Worm (Caenorhabditis elegans) whole organism, L3 larva: Measurements from ENCODE around the gene exos-4.1.

Experiments
- R02D3.7 ChIP-seq: fragments of 150-350 bp; optimal IDR thresholded peaks from 2 replicates; lab custom pipeline; 2014; ENCODE audit warnings: missing biosample characterization, missing genetic modification characterization
- aly-2 ChIP-seq: fragments of 150-350 bp; optimal IDR thresholded peaks from 2 replicates; lab custom pipeline; 2014; ENCODE audit warnings: missing biosample characterization, missing genetic modification characterization
- ama-1 ChIP-seq: fragments of 150-350 bp; optimal IDR thresholded peaks from 2 replicates; lab custom pipeline; 2018
- ceh-16 ChIP-seq: sonication (generic microtip); optimal IDR thresholded peaks from 2 replicates; lab custom pipeline; 2017; ENCODE audit warnings: missing biosample characterization, missing genetic modification characterization
- ceh-82 ChIP-seq: fragments of 150-350 bp; optimal IDR thresholded peaks from 2 replicates; lab custom pipeline; 2014; ENCODE audit warnings: missing biosample characterization, missing genetic modification characterization
- ceh-9 ChIP-seq: sonication (generic microtip); optimal IDR thresholded peaks from 2 replicates; lab custom pipeline; 2018; ENCODE audit warnings: missing biosample characterization, missing genetic modification characterization
- daf-12 ChIP-seq: fragments of 150-350 bp; optimal IDR thresholded peaks from 2 replicates; lab custom pipeline; 2014; ENCODE audit warnings: missing biosample characterization, missing genetic modification reagents, missing genetic modification characterization
- egl-27 ChIP-seq: sonication (generic microtip); optimal IDR thresholded peaks from 4 replicates; lab custom pipeline; 2017; ENCODE audit warnings: missing biosample characterization, missing genetic modification reagents, missing genetic modification characterization
- egl-5 ChIP-seq: fragments of 150-350 bp; optimal IDR thresholded peaks from 2 replicates; lab custom pipeline; 2017; ENCODE audit warnings: missing biosample characterization, missing genetic modification reagents, missing genetic modification characterization, inconsistent platforms
- elt-1 ChIP-seq: fragments of 150-350 bp; optimal IDR thresholded peaks from 2 replicates; lab custom pipeline; 2014; ENCODE audit warnings: missing biosample characterization, missing genetic modification characterization
- elt-2 ChIP-seq: sonication (generic microtip); optimal IDR thresholded peaks from 2 replicates; lab custom pipeline; 2016; ENCODE audit warnings: missing genetic modification reagents, mild to moderate bottlenecking, missing genetic modification characterization, missing compliant biosample characterization
- elt-3 ChIP-seq, 3 experiments: fragments of 150-350 bp in 1 of 3; sonication (generic microtip) in 2 of 3; optimal IDR thresholded peaks; 2 replicates in 2 of 3; 4 replicates in 1 of 3; lab custom pipeline; 2014 to 2017; ENCODE audit warnings: missing biosample characterization in 3 of 3, missing genetic modification characterization in 3 of 3
- fkh-10 ChIP-seq: sonication (generic microtip); optimal IDR thresholded peaks from 2 replicates; lab custom pipeline; 2017; ENCODE audit warnings: missing biosample characterization, missing genetic modification reagents, missing genetic modification characterization
- fkh-2 ChIP-seq: fragments of 150-350 bp; optimal IDR thresholded peaks from 2 replicates; lab custom pipeline; 2014; ENCODE audit warnings: missing biosample characterization, missing genetic modification reagents, missing genetic modification characterization
- hmg-11 ChIP-seq: sonication (generic microtip); optimal IDR thresholded peaks from 2 replicates; lab custom pipeline; 2016; ENCODE audit warnings: missing genetic modification characterization, missing compliant biosample characterization
- jun-1 ChIP-seq: fragments of 150-350 bp; optimal IDR thresholded peaks from 2 replicates; lab custom pipeline; 2014; ENCODE audit warnings: missing biosample characterization, missing genetic modification reagents, missing genetic modification characterization
- lin-15B ChIP-seq: fragments of 150-350 bp; optimal IDR thresholded peaks from 2 replicates; lab custom pipeline; 2014; ENCODE audit warnings: missing biosample characterization, missing genetic modification characterization
- mdl-1 ChIP-seq: fragments of 150-350 bp; optimal IDR thresholded peaks from 2 replicates; lab custom pipeline; 2014; ENCODE audit warnings: missing biosample characterization, missing genetic modification characterization
- mml-1 ChIP-seq: fragments of 150-350 bp; sonication (generic microtip); optimal IDR thresholded peaks from 3 replicates; lab custom pipeline; 2014; ENCODE audit warnings: missing biosample characterization, missing genetic modification characterization
- nfya-1 ChIP-seq: sonication (generic microtip); optimal IDR thresholded peaks from 2 replicates; lab custom pipeline; 2017; ENCODE audit warnings: missing genetic modification characterization, mild to moderate bottlenecking, missing compliant biosample characterization, antibody characterized with exemption, moderate library complexity; ENCODE audit not compliant: insufficient read depth
- nhr-11 ChIP-seq: fragments of 150-350 bp; optimal IDR thresholded peaks from 2 replicates; lab custom pipeline; 2014; ENCODE audit warnings: missing biosample characterization, missing genetic modification characterization
- nhr-12 ChIP-seq: fragments of 150-350 bp; optimal IDR thresholded peaks from 2 replicates; lab custom pipeline; 2014; ENCODE audit warnings: missing biosample characterization, missing genetic modification characterization
- nhr-28 ChIP-seq: fragments of 150-350 bp; optimal IDR thresholded peaks from 2 replicates; lab custom pipeline; 2014; ENCODE audit warnings: missing biosample characterization, missing genetic modification characterization
- nhr-43 ChIP-seq: sonication (generic microtip); optimal IDR thresholded peaks from 2 replicates; lab custom pipeline; 2016; ENCODE audit warnings: mild to moderate bottlenecking, missing genetic modification characterization, missing compliant biosample characterization; ENCODE audit not compliant: poor library complexity, severe bottlenecking
- nhr-67 ChIP-seq: fragments of 150-350 bp; optimal IDR thresholded peaks from 2 replicates; lab custom pipeline; 2014; ENCODE audit warnings: missing biosample characterization, missing genetic modification characterization
- nhr-76 ChIP-seq: fragments of 150-350 bp; sonication (generic microtip); optimal IDR thresholded peaks from 5 replicates; lab custom pipeline; 2014; ENCODE audit warnings: missing biosample characterization, missing genetic modification characterization
- nhr-77 ChIP-seq: fragments of 150-350 bp; optimal IDR thresholded peaks from 2 replicates; lab custom pipeline; 2014; ENCODE audit warnings: missing biosample characterization, missing genetic modification characterization
- pha-4 ChIP-seq: fragments of 150-350 bp; optimal IDR thresholded peaks from 2 replicates; lab custom pipeline; 2014; ENCODE audit warnings: missing biosample characterization, missing genetic modification reagents, missing genetic modification characterization
- pqm-1 ChIP-seq: fragments of 150-350 bp; optimal IDR thresholded peaks from 2 replicates; lab custom pipeline; 2017; ENCODE audit warnings: missing biosample characterization, missing genetic modification characterization, inconsistent platforms
- sea-2 ChIP-seq: fragments of 150-350 bp; sonication (generic microtip); optimal IDR thresholded peaks from 4 replicates; lab custom pipeline; 2014; ENCODE audit warnings: missing biosample characterization, missing genetic modification reagents, missing genetic modification characterization
- skn-1 ChIP-seq: fragments of 150-350 bp; optimal IDR thresholded peaks from 2 replicates; lab custom pipeline; 2014; ENCODE audit warnings: missing biosample characterization, missing genetic modification characterization
- snpc-4 ChIP-seq: fragments of 150-350 bp; optimal IDR thresholded peaks from 2 replicates; lab custom pipeline; 2014; ENCODE audit warnings: missing biosample characterization, missing genetic modification characterization
- unc-39 ChIP-seq: sonication (generic microtip); optimal IDR thresholded peaks from 4 replicates; lab custom pipeline; 2017; ENCODE audit warnings: missing biosample characterization, missing genetic modification characterization
- unc-62 ChIP-seq: fragments of 150-350 bp; sonication (generic microtip); optimal IDR thresholded peaks from 4 replicates; lab custom pipeline; 2014; ENCODE audit warnings: missing biosample characterization, missing genetic modification reagents, missing genetic modification characterization
- zag-1 ChIP-seq: fragments of 150-350 bp; optimal IDR thresholded peaks from 2 replicates; lab custom pipeline; 2014; ENCODE audit warnings: missing biosample characterization, missing genetic modification characterization
- ztf-11 ChIP-seq: fragments of 150-350 bp; optimal IDR thresholded peaks from 2 replicates; lab custom pipeline; 2014; ENCODE audit warnings: missing biosample characterization, missing genetic modification characterization
- ztf-4 ChIP-seq: fragments of 150-350 bp; optimal IDR thresholded peaks from 2 replicates; lab custom pipeline; 2014; ENCODE audit warnings: missing biosample characterization, missing genetic modification characterization

exos-4.1 gene

DNA sequence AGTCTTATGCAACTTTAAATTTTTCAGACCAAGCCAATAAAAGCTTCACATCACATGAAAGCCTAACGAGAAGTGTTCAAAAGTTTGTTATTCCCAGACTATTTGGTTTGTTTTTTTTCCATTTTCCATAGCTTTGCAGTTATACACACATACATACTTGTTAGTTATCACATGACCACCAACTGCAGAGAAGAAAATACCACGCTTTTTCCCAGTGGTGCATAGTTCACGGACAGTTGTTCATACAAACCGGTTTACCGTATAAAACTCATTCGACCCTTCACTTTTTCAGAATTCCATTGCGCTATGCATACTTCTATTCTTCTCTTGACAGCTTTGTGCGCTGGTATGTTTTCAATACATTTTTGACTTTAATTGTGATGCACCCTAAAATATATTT, 35.1 kb upstream of the exos-4.1 start, which contains the start of gene scl-5:
TSS of gene scl-5 (plus strand) at position 301 of the 400 bp plus-strand sequence.
- TF ChIP-seq unc-39 (tag; lab: Kevin White, UChicago): no peak

DNA sequence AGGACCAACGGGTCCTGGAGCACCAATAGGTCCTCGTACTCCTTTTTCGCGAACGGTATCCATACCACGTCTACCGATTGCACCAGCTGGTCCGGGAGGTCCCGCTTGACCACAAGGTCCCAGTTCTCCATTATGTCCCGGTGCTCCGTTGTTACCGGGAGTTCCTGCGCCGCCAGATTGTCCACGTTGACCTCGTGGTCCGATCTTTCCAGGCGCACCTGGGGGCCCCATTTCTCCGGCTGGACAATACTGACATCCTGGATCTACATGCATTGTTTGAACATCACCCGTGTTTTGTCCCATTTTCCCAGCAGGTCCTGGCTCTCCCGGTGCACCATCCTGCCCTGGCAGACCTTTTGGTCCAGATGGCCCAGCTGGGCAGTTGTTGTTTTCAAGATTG, 32.8 kb upstream of the exos-4.1 start:
- TF ChIP-seq zag-1 (tag; lab: Kevin White, UChicago): no peak
- TF ChIP-seq lin-15B (tag; lab: Kevin White, UChicago): no peak
- TF ChIP-seq mml-1 (tag; lab: Kevin White, UChicago): no peak
- TF ChIP-seq mdl-1: no peak
- no peak for TF ChIP-seq hmg-11 (tag; lab: Kevin White, UChicago)
- TF ChIP-seq elt-1 (tag; lab: Kevin White, UChicago): no peak
- TF ChIP-seq nfya-1: no peak
- no peak for TF ChIP-seq pqm-1
- TF ChIP-seq skn-1 (tag; lab: Kevin White, UChicago): no peak
- no peak for TF ChIP-seq elt-3 (tag; optimal IDR thresholded peaks at IDR 0.05; lab: Kevin White, UChicago)
- no peak for TF ChIP-seq unc-62 (GFP tag; lab: Kevin White, UChicago)
- no peak for TF ChIP-seq elt-2 (tag; lab: Kevin White, UChicago)
- no peak for TF ChIP-seq nhr-12 (tag; lab: Kevin White, UChicago)
- no peak for TF ChIP-seq nhr-67
- TF ChIP-seq aly-2 (tag; lab: Kevin White, UChicago): no peak
- no peak for TF ChIP-seq pha-4 (tag; lab: Kevin White, UChicago)
- TF ChIP-seq fkh-10: no peak
- TF ChIP-seq, all 47 proteins: peak for 0

- TF ChIP-seq egl-5 (tag; lab: Kevin White, UChicago) (no peak), nfya-1 (no peak), jun-1 (tag; lab: Kevin White, UChicago) (no peak), nhr-12 (tag; lab: Kevin White, UChicago) (no peak), nhr-67 (no peak), fkh-2 (tag; lab: Kevin White, UChicago) (no peak), mdl-1 (no peak), ama-1 (lab: Kevin White, UChicago) (no peak), pha-4 (tag; lab: Kevin White, UChicago) (no peak), daf-12 (tag; lab: Kevin White, UChicago) (no peak), hmg-11 (tag; lab: Kevin White, UChicago) (no peak), nhr-77 (tag; lab: Kevin White, UChicago) (no peak), sea-2 (GFP tag; lab: Kevin White, UChicago) (no peak), nhr-11 (tag; lab: Kevin White, UChicago) (no peak), elt-1 (tag; lab: Kevin White, UChicago) (no peak), nhr-76 (tag; lab: Kevin White, UChicago) (no peak)
- TF ChIP-seq, all 47 proteins: peak for 0
These were observed 31.6 kb upstream of the exos-4.1 start, which contains the start of gene col-131 for ce11 chrIV:13067200-13067599. col-131 (minus strand) TSS chrIV:13067300.

- TF ChIP-seq mdl-1 (no peak), ceh-16 (tag; lab: Kevin White, UChicago) (no peak), unc-62 (GFP tag; lab: Kevin White, UChicago) (no peak), R02D3.7 (no peak), elt-1 (tag; lab: Kevin White, UChicago) (no peak), nhr-28 (no peak), nhr-43 (tag; lab: Kevin White, UChicago) (no peak), nhr-11 (tag; lab: Kevin White, UChicago) (no peak), ztf-11 (tag; lab: Kevin White, UChicago) (no peak), egl-5 (tag; lab: Kevin White, UChicago) (no peak), ama-1 (lab: Kevin White, UChicago) (no peak), lin-15B (tag; lab: Kevin White, UChicago) (no peak), egl-27 (no peak), pha-4 (tag; lab: Kevin White, UChicago) (no peak), ceh-82 (tag; lab: Kevin White, UChicago) (no peak), ztf-4 (tag; lab: Kevin White, UChicago) (no peak), ceh-9 (tag; lab: Kevin White, UChicago) (no peak), snpc-4 (no peak), nhr-67 (no peak)
These were observed 30.3 kb upstream of the exos-4.1 start, which contains the start of gene scl-6 for ce11 chrIV:13068451-13068850. scl-6 (plus strand) TSS chrIV:13068751.
